Worm (Caenorhabditis elegans): Measurements from ENCODE around the gene Y111B2A.1.

Y111B2A.1 gene

ce11 chrIII:12495594-12496096, at the start of gene Y111B2A.1, which contains the start of gene Y111B2A.2:
Gene Y111B2A.1, minus strand, starts transcription at chrIII:12495644.
Gene Y111B2A.2, plus strand, starts transcription at chrIII:12496086.
- TF ChIP-seq lsy-2 (tag; optimal IDR thresholded peaks at IDR 0.05): no peak
- no peak for TF ChIP-seq nhr-129 (tag; optimal IDR thresholded peaks at IDR 0.05)
- no peak for TF ChIP-seq snpc-4 (tag; optimal IDR thresholded peaks at IDR 0.05)
- no peak for TF ChIP-seq nhr-6 (tag; optimal IDR thresholded peaks at IDR 0.05)
- no peak for TF ChIP-seq alr-1 (tag; optimal IDR thresholded peaks at IDR 0.05)
- no peak for TF ChIP-seq R02D3.7 (tag; optimal IDR thresholded peaks at IDR 0.05)
- no peak for TF ChIP-seq ceh-16 (tag; optimal IDR thresholded peaks at IDR 0.05)
- no peak for TF ChIP-seq nhr-23 (tag; optimal IDR thresholded peaks at IDR 0.05)
- no peak for TF ChIP-seq unc-62 (GFP tag; optimal IDR thresholded peaks at IDR 0.05)
- no peak for TF ChIP-seq elt-3 (tag; optimal IDR thresholded peaks at IDR 0.05)
- TF ChIP-seq elt-1 (tag; optimal IDR thresholded peaks at IDR 0.05): no peak
- TF ChIP-seq mbf-1 (tag; optimal IDR thresholded peaks at IDR 0.05): no peak
- no peak for TF ChIP-seq ama-1 (optimal IDR thresholded peaks at IDR 0.05)
- no peak for TF ChIP-seq sma-9 (GFP tag; optimal IDR thresholded peaks at IDR 0.05)
- no peak for TF ChIP-seq sma-9 (tag; optimal IDR thresholded peaks at IDR 0.05)
- no peak for TF ChIP-seq nhr-21 (tag; optimal IDR thresholded peaks at IDR 0.05)
- no peak for TF ChIP-seq Y55F3AM.14 (GFP tag; optimal IDR thresholded peaks at IDR 0.05)
- no peak for TF ChIP-seq F13H6.1 (tag; optimal IDR thresholded peaks at IDR 0.05)
- no peak for TF ChIP-seq nhr-25 (tag; optimal IDR thresholded peaks at IDR 0.05)

DNA sequence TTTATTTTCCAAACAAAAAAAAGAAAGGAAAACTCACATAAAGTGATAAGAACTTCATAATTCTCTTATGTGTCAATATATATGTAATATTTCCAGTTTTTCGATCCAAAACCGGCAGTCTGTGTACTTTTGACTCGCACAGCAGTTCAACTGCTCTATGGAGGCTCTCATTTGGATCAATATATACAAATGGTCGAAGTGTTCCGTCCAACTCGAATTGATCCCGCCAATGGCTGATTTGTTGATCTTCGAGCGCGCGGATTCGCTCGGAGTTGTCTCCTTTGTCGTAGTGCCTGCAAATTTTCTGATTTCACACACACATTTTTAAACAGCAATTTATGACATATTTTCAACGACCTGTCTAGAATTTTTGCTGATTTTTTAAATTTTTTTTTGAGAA, 47.2 kb upstream of the Y111B2A.1 start:
- TF ChIP-seq mdl-1 (tag; optimal IDR thresholded peaks at IDR 0.05) (no peak), fos-1 (tag; optimal IDR thresholded peaks at IDR 0.05) (no peak), nhr-21 (tag; optimal IDR thresholded peaks at IDR 0.05) (no peak), nhr-129 (tag; optimal IDR thresholded peaks at IDR 0.05) (no peak), blmp-1 (tag; optimal IDR thresholded peaks at IDR 0.05; ENCODE audit: insufficient read depth) (no peak), nhr-25 (tag; optimal IDR thresholded peaks at IDR 0.05) (no peak), Y55F3AM.14 (GFP tag; optimal IDR thresholded peaks at IDR 0.05) (no peak), lin-39 (tag; optimal IDR thresholded peaks at IDR 0.05) (no peak), snpc-4 (tag; optimal IDR thresholded peaks at IDR 0.05) (no peak), F13H6.1 (tag; optimal IDR thresholded peaks at IDR 0.05) (no peak)

- no peak for TF ChIP-seq peb-1 (tag; optimal IDR thresholded peaks at IDR 0.05)
- TF ChIP-seq unc-39 (tag; optimal IDR thresholded peaks at IDR 0.05): no peak
- no peak for TF ChIP-seq ceh-16 (tag; optimal IDR thresholded peaks at IDR 0.05)
- TF ChIP-seq ama-1 (optimal IDR thresholded peaks at IDR 0.05): no peak
- TF ChIP-seq sem-4 (tag; optimal IDR thresholded peaks at IDR 0.05): no peak
- TF ChIP-seq snpc-4 (tag; optimal IDR thresholded peaks at IDR 0.05): no peak
- no peak for TF ChIP-seq lsy-2 (tag; optimal IDR thresholded peaks at IDR 0.05)
- TF ChIP-seq blmp-1 (tag; optimal IDR thresholded peaks at IDR 0.05; ENCODE audit: insufficient read depth): no peak
- TF ChIP-seq fos-1 (tag; optimal IDR thresholded peaks at IDR 0.05): no peak
- no peak for TF ChIP-seq zag-1 (tag; optimal IDR thresholded peaks at IDR 0.05)
- no peak for TF ChIP-seq Y55F3AM.14 (GFP tag; optimal IDR thresholded peaks at IDR 0.05)
- TF ChIP-seq C34F6.9 (tag; optimal IDR thresholded peaks at IDR 0.05): no peak
- no peak for TF ChIP-seq mab-5 (tag; optimal IDR thresholded peaks at IDR 0.05)
- TF ChIP-seq unc-62 (GFP tag; optimal IDR thresholded peaks at IDR 0.05): no peak
- TF ChIP-seq lin-13 (GFP tag; optimal IDR thresholded peaks at IDR 0.05): no peak
- no peak for TF ChIP-seq ztf-11 (tag; optimal IDR thresholded peaks at IDR 0.05)
Observed at ce11 chrIII:12540411-12540810, 45.0 kb upstream of the Y111B2A.1 start.

DNA sequence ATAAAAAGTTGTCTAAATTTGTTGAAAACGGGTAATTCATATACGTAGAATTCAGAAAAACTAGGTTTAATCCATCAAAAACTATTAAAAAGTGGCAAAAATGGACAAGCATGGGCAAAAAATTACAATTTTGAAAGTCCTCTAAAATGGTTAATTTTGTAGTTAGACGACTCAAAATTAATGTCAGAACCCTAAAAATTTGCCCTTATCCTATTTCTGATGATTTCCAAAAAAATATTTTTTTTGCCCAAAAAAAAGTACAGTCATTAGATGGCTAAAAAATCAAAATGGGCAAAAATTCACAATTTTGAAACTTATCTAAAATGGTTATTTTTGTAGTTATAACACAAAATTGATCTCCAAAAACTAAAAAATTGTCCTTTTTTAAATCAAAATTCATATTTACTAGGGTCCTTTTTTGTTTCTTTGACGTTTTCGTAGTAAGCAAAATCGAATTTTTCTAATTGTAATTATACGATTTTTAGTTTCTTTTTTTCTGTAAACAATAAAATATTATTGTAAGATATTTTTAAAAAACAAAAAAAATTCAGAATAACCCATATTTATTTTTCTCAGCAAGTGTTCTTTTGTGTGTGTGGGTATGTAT, 41.9 kb upstream of the Y111B2A.1 start:
- no peak for TF ChIP-seq F13H6.1 (tag; optimal IDR thresholded peaks at IDR 0.05)
- TF ChIP-seq skn-1 (tag; optimal IDR thresholded peaks at IDR 0.05): no peak
- TF ChIP-seq C34F6.9 (tag; optimal IDR thresholded peaks at IDR 0.05): no peak
- no peak for TF ChIP-seq nhr-10 (tag; optimal IDR thresholded peaks at IDR 0.05)
- TF ChIP-seq zag-1 (tag; optimal IDR thresholded peaks at IDR 0.05): no peak
- TF ChIP-seq ztf-1 (GFP tag; conservative IDR thresholded peaks at IDR 0.05): no peak
- no peak for TF ChIP-seq nhr-129 (tag; optimal IDR thresholded peaks at IDR 0.05)
- no peak for TF ChIP-seq nhr-237 (tag; optimal IDR thresholded peaks at IDR 0.05)
- no peak for TF ChIP-seq unc-62 (GFP tag; optimal IDR thresholded peaks at IDR 0.05)
- TF ChIP-seq elt-1 (tag; optimal IDR thresholded peaks at IDR 0.05): no peak
- TF ChIP-seq ztf-4 (tag; optimal IDR thresholded peaks at IDR 0.05): no peak
- no peak for TF ChIP-seq ZK546.5 (tag; optimal IDR thresholded peaks at IDR 0.05)

All from whole organism, L2 larva.